Fruit fly (Drosophila melanogaster): ENCODE measurements around the gene PolA2.

PolA2 gene

DNA sequence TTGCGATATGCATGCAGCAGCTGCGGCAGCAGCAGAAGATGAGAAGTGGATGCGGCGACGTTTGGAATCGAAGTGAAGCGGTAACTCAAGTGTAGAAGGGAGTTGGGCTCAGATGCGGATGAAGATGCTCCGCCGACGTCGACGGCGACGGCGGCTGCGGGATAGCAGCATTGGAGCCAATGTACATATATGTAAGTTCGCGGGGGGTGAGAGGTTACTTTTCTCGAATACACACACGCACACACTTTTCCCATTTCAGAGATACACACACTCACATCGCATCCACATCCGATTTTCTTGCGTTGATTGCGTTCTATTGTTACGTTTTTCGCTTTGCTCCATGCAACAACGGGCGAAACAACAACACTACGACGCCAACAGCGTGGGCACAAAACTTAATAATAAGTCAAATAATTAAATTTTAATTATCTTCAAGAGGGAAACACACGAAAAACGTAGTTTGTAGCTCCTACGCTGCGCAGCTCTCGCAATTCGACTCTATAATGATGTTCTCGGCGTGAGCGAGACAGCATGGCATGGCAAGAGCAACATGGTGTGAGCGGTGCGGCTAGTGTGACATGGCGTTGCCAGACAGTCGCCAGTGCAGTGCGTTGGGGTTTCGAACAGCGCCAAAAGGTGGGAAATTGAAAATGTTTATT lies 5.9 kb downstream of the PolA2 start, which contains the start of gene CG18766 (continued):
- no peak for TF ChIP-seq Dbx (GFP tag; IDR thresholded peaks at IDR 0.05)
- peak; percentile 12 for TF ChIP-seq CG10267 (tag; optimal IDR thresholded peaks at IDR 0.05)
- TF ChIP-seq CG4617 (GFP tag; optimal IDR thresholded peaks at IDR 0.05; ENCODE audit: borderline replicate concordance): peak; percentile 89
- no peak for TF ChIP-seq fd64A (GFP tag; optimal IDR thresholded peaks at IDR 0.05)
- no peak for TF ChIP-seq CG14965 (GFP tag; optimal IDR thresholded peaks at IDR 0.05; ENCODE audit: borderline replicate concordance)
- no peak for TF ChIP-seq D19B (GFP tag; optimal IDR thresholded peaks at IDR 0.05)
- no peak for TF ChIP-seq Dip3 (GFP tag; optimal IDR thresholded peaks at IDR 0.05)
- TF ChIP-seq CG8478 (optimal IDR thresholded peaks at IDR 0.05): peak; percentile 99
- TF ChIP-seq CG6654 (GFP tag; optimal IDR thresholded peaks at IDR 0.05): no peak
- no peak for TF ChIP-seq CG10654 (GFP tag; optimal IDR thresholded peaks at IDR 0.05)
- no peak for TF ChIP-seq vfl (GFP tag; optimal IDR thresholded peaks at IDR 0.05)
- no peak for TF ChIP-seq chm (GFP tag; IDR thresholded peaks at IDR 0.05)
- no peak for TF ChIP-seq CG16815 (GFP tag; optimal IDR thresholded peaks at IDR 0.05)
- TF ChIP-seq insv (GFP tag; optimal IDR thresholded peaks at IDR 0.05): no peak
- no peak for TF ChIP-seq ham (GFP tag; IDR thresholded peaks at IDR 0.05)
- TF ChIP-seq rib (GFP tag; IDR thresholded peaks at IDR 0.05): no peak
- peak; percentile 9 for TF ChIP-seq NfI (GFP tag; optimal IDR thresholded peaks at IDR 0.05)
- no peak for TF ChIP-seq ems (GFP tag; optimal IDR thresholded peaks at IDR 0.05)
- no peak for TF ChIP-seq CG15073 (GFP tag; optimal IDR thresholded peaks at IDR 0.05)
- TF ChIP-seq CG14860 (GFP tag; IDR thresholded peaks at IDR 0.05; ENCODE audit: partially characterized antibody): no peak
- TF ChIP-seq shn (GFP tag; optimal IDR thresholded peaks at IDR 0.05): no peak
- TF ChIP-seq cg (GFP tag; optimal IDR thresholded peaks at IDR 0.05): peak; percentile 84
- no peak for TF ChIP-seq dmrt99B (tag; optimal IDR thresholded peaks at IDR 0.05)
- TF ChIP-seq CG10147 (GFP tag; optimal IDR thresholded peaks at IDR 0.05): no peak
- peak; percentile 15 for TF ChIP-seq Chrac-16 (GFP tag; optimal IDR thresholded peaks at IDR 0.05)
- peak; percentile 18; the same call in 1 of the 4 replicates for TF ChIP-seq Gug (GFP tag; IDR thresholded peaks at IDR 0.05)
- TF ChIP-seq CG14441 (GFP tag; IDR thresholded peaks at IDR 0.05): no peak
- peak; percentile 84 for TF ChIP-seq CG17186 (GFP tag; optimal IDR thresholded peaks at IDR 0.05)
- no peak for TF ChIP-seq CG10209 (GFP tag; optimal IDR thresholded peaks at IDR 0.05)
- peak; percentile 73 for TF ChIP-seq dm (GFP tag; optimal IDR thresholded peaks at IDR 0.05)
- peak; percentile 45 for TF ChIP-seq amos (GFP tag; IDR thresholded peaks at IDR 0.05; ENCODE audit: partially characterized antibody)
- TF ChIP-seq Ada2b (GFP tag; IDR thresholded peaks at IDR 0.05): no peak
- TF ChIP-seq phol (tag; optimal IDR thresholded peaks at IDR 0.05): peak; percentile 40
- TF ChIP-seq MESR4 (GFP tag; optimal IDR thresholded peaks at IDR 0.05): peak; percentile 72
- no peak for TF ChIP-seq ase (GFP tag; IDR thresholded peaks at IDR 0.05)
- TF ChIP-seq Ssrp (tag; optimal IDR thresholded peaks at IDR 0.05): no peak
- TF ChIP-seq wdn (GFP tag; IDR thresholded peaks at IDR 0.05): no peak
- TF ChIP-seq CG30403 (GFP tag; optimal IDR thresholded peaks at IDR 0.05): peak; percentile 19
- no peak for TF ChIP-seq danr (GFP tag; IDR thresholded peaks at IDR 0.05)
- TF ChIP-seq HLH4C (GFP tag; IDR thresholded peaks at IDR 0.05; ENCODE audit: partially characterized antibody): peak; percentile 30; the same call in 1 of the 3 replicates
- TF ChIP-seq CG12659 (GFP tag; optimal IDR thresholded peaks at IDR 0.05): peak; percentile 62
- TF ChIP-seq inv (GFP tag; IDR thresholded peaks at IDR 0.05; ENCODE audit: partially characterized antibody): no peak
- TF ChIP-seq usp (GFP tag; optimal IDR thresholded peaks at IDR 0.05): no peak
- TF ChIP-seq tap (tag; optimal IDR thresholded peaks at IDR 0.05): no peak
- TF ChIP-seq H2.0 (GFP tag; IDR thresholded peaks at IDR 0.05): no peak
- peak; percentile 9 for TF ChIP-seq luna (GFP tag; optimal IDR thresholded peaks at IDR 0.05)
- peak in 1 of 2 experiments; percentile 57 for TF ChIP-seq Pdp1 (GFP tag; optimal IDR thresholded peaks at IDR 0.05)
- no peak for TF ChIP-seq CG2202 (tag; optimal IDR thresholded peaks at IDR 0.05)
- no peak for TF ChIP-seq CrebB (tag; optimal IDR thresholded peaks at IDR 0.05)
- no peak for TF ChIP-seq da (GFP tag; optimal IDR thresholded peaks at IDR 0.05)

Data from whole organism, embryonic.